Worm (Caenorhabditis elegans): ENCODE measurements around the gene hlh-8.

hlh-8 gene

DNA sequence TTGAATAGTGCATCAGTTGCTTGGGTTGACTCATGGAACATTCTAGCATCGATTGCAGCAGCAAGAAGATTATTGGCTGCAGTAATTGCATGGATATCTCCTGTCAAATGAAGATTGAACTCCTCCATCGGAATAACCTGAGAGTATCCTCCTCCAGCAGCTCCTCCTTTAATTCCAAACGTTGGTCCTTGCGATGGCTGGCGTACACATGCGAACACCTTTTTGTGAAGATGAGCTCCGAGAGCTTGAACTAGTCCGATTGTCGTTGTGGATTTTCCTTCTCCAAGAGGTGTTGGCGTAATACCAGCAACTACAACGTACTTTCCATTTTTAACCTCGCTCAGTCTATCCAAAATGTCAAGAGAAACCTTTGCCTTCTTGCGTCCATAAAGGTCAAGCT is 33.6 kb upstream of the hlh-8 start:
- TF ChIP-seq aha-1 (tag) (peak; percentile 92), ztf-11 (tag; optimal IDR thresholded peaks at IDR 0.05) (no peak)

- TF ChIP-seq lin-39 (tag; optimal IDR thresholded peaks at IDR 0.05) (no peak), tag-97 (GFP tag; IDR thresholded peaks at IDR 0.05) (no peak), unc-130 (GFP tag; optimal IDR thresholded peaks at IDR 0.05) (no peak), daf-16 (GFP tag; optimal IDR thresholded peaks at IDR 0.05) (no peak), daf-16 (tag; optimal IDR thresholded peaks at IDR 0.05) (peak; percentile 54), F37D6.2 (tag; optimal IDR thresholded peaks at IDR 0.05) (no peak), nhr-111 (GFP tag; optimal IDR thresholded peaks at IDR 0.05) (no peak), zip-2 (tag; optimal IDR thresholded peaks at IDR 0.05) (peak; percentile 20), php-3 (GFP tag; IDR thresholded peaks at IDR 0.05) (peak; percentile 74), nhr-102 (tag; optimal IDR thresholded peaks at IDR 0.05) (no peak), Y48G9A.11 (GFP tag; IDR thresholded peaks at IDR 0.05) (no peak), lin-1 (GFP tag; IDR thresholded peaks at IDR 0.05) (no peak), skn-1 (tag; optimal IDR thresholded peaks at IDR 0.05) (no peak), lin-15B (tag; optimal IDR thresholded peaks at IDR 0.05) (no peak)
Measured at ce11 chrX:8083330-8083729, 32.9 kb upstream of the hlh-8 start.

DNA sequence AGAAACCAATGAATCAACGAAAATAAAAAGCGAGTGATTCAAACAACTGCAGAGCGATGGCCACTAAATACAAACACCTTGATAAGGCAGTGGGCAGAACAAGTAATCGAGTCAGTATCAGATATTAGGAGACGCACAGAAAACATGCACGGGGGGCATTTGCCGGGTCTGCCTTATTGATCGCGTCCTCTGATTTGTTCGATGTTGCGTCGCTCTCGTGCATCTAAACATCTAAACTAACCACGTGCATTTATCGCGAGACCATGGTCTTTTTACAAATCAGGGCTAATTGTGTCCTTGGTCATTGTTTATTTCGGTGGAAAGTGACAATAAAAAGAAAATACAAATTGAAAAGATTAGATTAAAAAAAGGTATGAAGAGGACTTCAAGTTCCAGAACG is 32.3 kb upstream of the hlh-8 start, which contains the start of gene K07E3.4:
TSS of gene K07E3.4 (minus strand) at position 100 of the 400 bp plus-strand sequence.
- TF ChIP-seq hif-1 (tag; optimal IDR thresholded peaks at IDR 0.05) (peak in 1 of 2 experiments; percentile 55), cey-2 (tag; optimal IDR thresholded peaks at IDR 0.05; ENCODE audit: borderline replicate concordance, insufficient read depth) (no peak), fkh-10 (GFP tag; optimal IDR thresholded peaks at IDR 0.05) (no peak), aha-1 (tag) (peak; percentile 38), ces-1 (GFP tag; optimal IDR thresholded peaks at IDR 0.05) (no peak), nhr-28 (tag; optimal IDR thresholded peaks at IDR 0.05) (peak; percentile 85), ZK546.5 (tag; optimal IDR thresholded peaks at IDR 0.05) (no peak), zag-1 (tag; optimal IDR thresholded peaks at IDR 0.05) (no peak), jun-1 (tag; optimal IDR thresholded peaks at IDR 0.05) (no peak), lin-15B (tag; optimal IDR thresholded peaks at IDR 0.05) (no peak), dpl-1 (GFP tag; optimal IDR thresholded peaks at IDR 0.05) (peak; percentile 15), fos-1 (tag; optimal IDR thresholded peaks at IDR 0.05) (no peak), nhr-42 (GFP tag; IDR thresholded peaks at IDR 0.05) (no peak), nhr-25 (tag; optimal IDR thresholded peaks at IDR 0.05; ENCODE audit: borderline replicate concordance, insufficient read depth) (peak; percentile 66), T26A8.4 (GFP tag; IDR thresholded peaks at IDR 0.05) (no peak), mdt-29 (GFP tag; IDR thresholded peaks at IDR 0.05) (no peak), ztf-11 (tag; optimal IDR thresholded peaks at IDR 0.05) (no peak), zip-2 (tag; optimal IDR thresholded peaks at IDR 0.05) (no peak), spr-1 (tag; optimal IDR thresholded peaks at IDR 0.05) (peak; percentile 22), dmd-6 (GFP tag; IDR thresholded peaks at IDR 0.05) (peak; percentile 70), D1046.2 (GFP tag; IDR thresholded peaks at IDR 0.05) (no peak), F10B5.3 (tag; optimal IDR thresholded peaks at IDR 0.05) (no peak), mxl-2 (GFP tag; conservative IDR thresholded peaks at IDR 0.05) (no peak), zip-11 (GFP tag; IDR thresholded peaks at IDR 0.05) (no peak), F37D6.2 (tag; optimal IDR thresholded peaks at IDR 0.05) (no peak), skn-1 (tag; optimal IDR thresholded peaks at IDR 0.05) (no peak), F44E2.7 (GFP tag; IDR thresholded peaks at IDR 0.05) (no peak), nhr-11 (tag; optimal IDR thresholded peaks at IDR 0.05) (peak; percentile 6), mep-1 (tag; optimal IDR thresholded peaks at IDR 0.05) (peak; percentile 82), vab-7 (GFP tag; IDR thresholded peaks at IDR 0.05) (no peak), daf-19 (GFP tag; conservative IDR thresholded peaks at IDR 0.05) (no peak), dmd-9 (GFP tag; IDR thresholded peaks at IDR 0.05) (no peak), lin-29 (GFP tag; IDR thresholded peaks at IDR 0.05) (no peak), nhr-111 (GFP tag; optimal IDR thresholded peaks at IDR 0.05) (no peak), hlh-30 (tag; optimal IDR thresholded peaks at IDR 0.05; ENCODE audit: insufficient read depth) (peak; percentile 95), gei-8 (GFP tag; optimal IDR thresholded peaks at IDR 0.05) (peak; percentile 51), snpc-4 (tag; optimal IDR thresholded peaks at IDR 0.05) (no peak), nhr-41 (GFP tag; IDR thresholded peaks at IDR 0.05) (no peak), ceh-32 (tag; optimal IDR thresholded peaks at IDR 0.05; ENCODE audit: poor library complexity) (no peak), lir-3 (tag; optimal IDR thresholded peaks at IDR 0.05) (no peak)
